Worm (Caenorhabditis elegans) whole organism, L4 larva: ENCODE results near the gene F16G10.5.
A peak's percentile ranks its signal among the peaks of the same experiment; 100 is the strongest.

ENCODE experiments used
- R02D3.7 ChIP-seq: fragments of 150-350 bp; sonication (generic microtip); optimal IDR thresholded peaks from 3 replicates; lab custom pipeline; 2014; ENCODE audit warnings: missing biosample characterization, missing genetic modification characterization
- ZK546.5 ChIP-seq, 2 experiments: sonication (generic microtip); optimal IDR thresholded peaks; 2 replicates each; lab custom pipeline; 2017; ENCODE audit warnings: missing biosample characterization in 2 of 2, missing genetic modification characterization in 2 of 2
- dmd-9 ChIP-seq: fragments of 200-800 bp; sonication (Bioruptor generic); IDR thresholded peaks from 2 replicates; pipeline ENCODE4 v1.3.6; 2022; ENCODE audit warnings: missing genetic modification reagents, missing genetic modification characterization, missing compliant biosample characterization
- hmg-1.1 ChIP-seq: fragments of 200-800 bp; sonication (Bioruptor generic); IDR thresholded peaks from 2 replicates; pipeline ENCODE4 v1.3.6; 2022; ENCODE audit warnings: missing genetic modification reagents, missing genetic modification characterization, missing compliant biosample characterization
- mes-2 ChIP-seq: sonication (generic microtip); optimal IDR thresholded peaks from 2 replicates; lab custom pipeline; 2016; ENCODE audit warnings: missing genotype, mild to moderate bottlenecking, missing genetic modification characterization, missing compliant biosample characterization; ENCODE audit not compliant: poor library complexity, severe bottlenecking
- nhr-28 ChIP-seq: fragments of 150-350 bp; optimal IDR thresholded peaks from 2 replicates; lab custom pipeline; 2014; ENCODE audit warnings: missing biosample characterization, missing genetic modification characterization
- nhr-48 ChIP-seq: sonication (generic microtip); optimal IDR thresholded peaks from 2 replicates; lab custom pipeline; 2016; ENCODE audit warnings: mild to moderate bottlenecking, missing genetic modification characterization, missing compliant biosample characterization
- pqm-1 ChIP-seq: sonication (generic microtip); optimal IDR thresholded peaks from 2 replicates; lab custom pipeline; 2017; ENCODE audit warnings: missing biosample characterization, missing genetic modification characterization
- set-16 ChIP-seq: fragments of 200-800 bp; sonication (Bioruptor generic); IDR thresholded peaks from 2 replicates; pipeline ENCODE4 v1.3.6; 2022; ENCODE audit warnings: missing genetic modification reagents, missing genetic modification characterization, missing compliant biosample characterization
- skn-1 ChIP-seq: fragments of 150-350 bp; optimal IDR thresholded peaks from 2 replicates; lab custom pipeline; 2014; ENCODE audit warnings: missing biosample characterization, missing genetic modification characterization
- snpc-4 ChIP-seq: fragments of 150-350 bp; optimal IDR thresholded peaks from 2 replicates; lab custom pipeline; 2014; ENCODE audit warnings: missing biosample characterization, missing genetic modification characterization

- TF ChIP-seq snpc-4 (tag; lab: Kevin White, UChicago) (no peak), R02D3.7 (tag; lab: Kevin White, UChicago) (no peak), mes-2 (tag; lab: Kevin White, UChicago) (no peak), dmd-9 (GFP tag; lab: Robert Waterston, UW) (no peak), pqm-1 (peak; percentile 91), skn-1 (tag; lab: Kevin White, UChicago) (no peak), set-16 (GFP tag; lab: Robert Waterston, UW) (no peak), ZK546.5 (tag; optimal IDR thresholded peaks at IDR 0.05; lab: Kevin White, UChicago) (no peak), nhr-28 (tag; lab: Kevin White, UChicago) (peak; percentile 78), hmg-1.1 (GFP tag; lab: Robert Waterston, UW) (no peak), nhr-48 (tag; lab: Kevin White, UChicago) (no peak)
Measured at ce11 chrII:2320097-2320496, 47.0 kb upstream of the F16G10.5 start, which contains the start of gene ZK1240.3.
